Worm (Caenorhabditis elegans): Measurements from ENCODE around the gene col-8.

The col-8 gene

ce11 chrIII:6973682-6974081, 46.7 kb downstream of the col-8 start, which contains the start of gene F31E3.2:
Gene F31E3.2, plus strand, starts transcription at chrIII:6973982.
- TF ChIP-seq F33H1.4 (GFP tag; IDR thresholded peaks at IDR 0.05): no peak
- TF ChIP-seq efl-1 (GFP tag; optimal IDR thresholded peaks at IDR 0.05): no peak
- no peak for TF ChIP-seq cebp-2 (GFP tag; IDR thresholded peaks at IDR 0.05)
- TF ChIP-seq C17E4.6 (GFP tag; IDR thresholded peaks at IDR 0.05): 0 out of 2 replicates have a peak, but pooled peaks have one; percentile 51
- no peak for TF ChIP-seq hmg-1.2 (GFP tag; IDR thresholded peaks at IDR 0.05)
- no peak for TF ChIP-seq tbx-9 (tag; optimal IDR thresholded peaks at IDR 0.05; ENCODE audit: borderline replicate concordance)
- peak; percentile 4 for TF ChIP-seq him-1 (tag; optimal IDR thresholded peaks at IDR 0.05)
- TF ChIP-seq ztf-18 (tag; optimal IDR thresholded peaks at IDR 0.05): no peak
- TF ChIP-seq D2030.7 (GFP tag; IDR thresholded peaks at IDR 0.05): 0 out of 2 replicates have a peak, but pooled peaks have one; percentile 22
- no peak for TF ChIP-seq hlh-26 (GFP tag; conservative IDR thresholded peaks at IDR 0.05)

ce11 chrIII:6971662-6972284, 48.6 kb downstream of the col-8 start, which contains the start of the genes eef-1A.1 and rfc-4:
Gene eef-1A.1, minus strand, starts transcription at chrIII:6971712.
Gene rfc-4, plus strand, starts transcription at chrIII:6972253.
- TF ChIP-seq ztf-18 (tag; optimal IDR thresholded peaks at IDR 0.05) (peak; percentile 75), let-526 (GFP tag; IDR thresholded peaks at IDR 0.05) (peak; percentile 71; the same call in 1 of the 2 replicates), ceh-91 (GFP tag; IDR thresholded peaks at IDR 0.05) (peak; percentile 77), F33H1.4 (GFP tag; IDR thresholded peaks at IDR 0.05) (peak; percentile 99), chd-7 (tag; optimal IDR thresholded peaks at IDR 0.05) (peak; percentile 75), F49E8.2 (tag; optimal IDR thresholded peaks at IDR 0.05; ENCODE audit: insufficient read depth) (peak; percentile 89), aptf-3 (GFP tag; IDR thresholded peaks at IDR 0.05) (no peak), hsf-1 (GFP tag; IDR thresholded peaks at IDR 0.05) (peak; percentile 68), Y53G8AR.9 (GFP tag; conservative IDR thresholded peaks at IDR 0.05) (peak; percentile 81), let-607 (tag; optimal IDR thresholded peaks at IDR 0.05) (peak; percentile 66 to 84), nfyb-1 (GFP tag; IDR thresholded peaks at IDR 0.05) (peak; percentile 94), lsl-1 (GFP tag; optimal IDR thresholded peaks at IDR 0.05) (peak; percentile 90), snpc-3.4 (tag; optimal IDR thresholded peaks at IDR 0.05) (peak; percentile 92), ztf-25 (GFP tag; IDR thresholded peaks at IDR 0.05) (no peak), gei-17 (GFP tag; optimal IDR thresholded peaks at IDR 0.05) (peak; percentile 58), ekl-4 (GFP tag; IDR thresholded peaks at IDR 0.05) (peak; percentile 93), efl-1 (GFP tag; optimal IDR thresholded peaks at IDR 0.05) (peak; percentile 89), mcd-1 (GFP tag; IDR thresholded peaks at IDR 0.05) (peak; percentile 91), snpc-4 (GFP tag; optimal IDR thresholded peaks at IDR 0.05) (peak; percentile 9), snpc-4 (tag; optimal IDR thresholded peaks at IDR 0.05) (peak; percentile 73 to 87 (median 80)), C06A6.2 (GFP tag; conservative IDR thresholded peaks at IDR 0.05) (peak; percentile 72), F55B11.4 (tag; optimal IDR thresholded peaks at IDR 0.05; ENCODE audit: borderline replicate concordance, insufficient read depth) (no peak), nfya-1 (tag; optimal IDR thresholded peaks at IDR 0.05; ENCODE audit: borderline replicate concordance, insufficient read depth) (no peak), akir-1 (GFP tag; optimal IDR thresholded peaks at IDR 0.05) (no peak), mel-28 (tag; optimal IDR thresholded peaks at IDR 0.05; ENCODE audit: borderline replicate concordance) (no peak), lin-35 (GFP tag; optimal IDR thresholded peaks at IDR 0.05) (peak; percentile 64 to 95 (median 73)), egl-44 (GFP tag; IDR thresholded peaks at IDR 0.05) (0 out of 2 replicates have a peak, but pooled peaks have one; percentile 43), hrde-1 (tag; optimal IDR thresholded peaks at IDR 0.05; ENCODE audit: borderline replicate concordance) (peak; percentile 20), ztf-22 (GFP tag; optimal IDR thresholded peaks at IDR 0.05) (no peak), K12H6.12 (tag; optimal IDR thresholded peaks at IDR 0.05) (peak; percentile 93), ztf-28 (GFP tag; IDR thresholded peaks at IDR 0.05) (peak; percentile 68; the same call in 1 of the 2 replicates), die-1 (tag; optimal IDR thresholded peaks at IDR 0.05) (peak; percentile 18), somi-1 (GFP tag; optimal IDR thresholded peaks at IDR 0.05) (peak; percentile 72), T07F8.4 (tag; optimal IDR thresholded peaks at IDR 0.05) (no peak), B0035.1 (tag; optimal IDR thresholded peaks at IDR 0.05) (peak; percentile 52), madf-6 (GFP tag; IDR thresholded peaks at IDR 0.05) (peak; percentile 91), tlf-1 (GFP tag; optimal IDR thresholded peaks at IDR 0.05) (peak; percentile 94)

Data from whole organism, young adult.